Fruit fly (Drosophila melanogaster) whole organism, pupa: Measurements from ENCODE around the gene CG14915.

Experiments used
- CG10348 ChIP-seq: fragments of 200-800 bp; sonication (Bioruptor generic); IDR thresholded peaks from 2 replicates; pipeline ENCODE4 v1.3.6; 2022; ENCODE audit warnings: missing biosample characterization, missing genetic modification characterization
- CG12605 ChIP-seq: fragments of 200-800 bp; sonication (Bioruptor generic); IDR thresholded peaks from 2 replicates; pipeline ENCODE4 v1.3.6; 2022; ENCODE audit warnings: missing biosample characterization, missing genetic modification characterization
- CG13204 ChIP-seq: fragments of 200-800 bp; sonication (Bioruptor generic); optimal IDR thresholded peaks from 2 replicates; lab custom pipeline; 2018; ENCODE audit warnings: missing biosample characterization, mild to moderate bottlenecking, missing genetic modification characterization, moderate library complexity
- CG14655 ChIP-seq: fragments of 200-800 bp; sonication (Bioruptor generic); optimal IDR thresholded peaks from 3 replicates; lab custom pipeline; 2017; ENCODE audit warnings: mild to moderate bottlenecking, missing biosample characterization, missing genetic modification reagents, missing genetic modification characterization
- CG15710 ChIP-seq: fragments of 200-800 bp; sonication (Bioruptor generic); optimal IDR thresholded peaks from 2 replicates; lab custom pipeline; 2018; ENCODE audit warnings: missing biosample characterization, mild to moderate bottlenecking, missing genetic modification characterization, moderate library complexity
- CG17806 ChIP-seq: fragments of 200-800 bp; sonication (Bioruptor generic); optimal IDR thresholded peaks from 2 replicates; lab custom pipeline; 2018; ENCODE audit warnings: missing biosample characterization, mild to moderate bottlenecking, missing genetic modification characterization, moderate library complexity
- CG32121 ChIP-seq: fragments of 200-800 bp; sonication (Bioruptor generic); IDR thresholded peaks from 2 replicates; pipeline ENCODE4 v1.3.6; 2022; ENCODE audit warnings: missing biosample characterization, missing genetic modification characterization
- CG34367 ChIP-seq: fragments of 200-800 bp; sonication (Bioruptor generic); optimal IDR thresholded peaks from 2 replicates; lab custom pipeline; 2018; ENCODE audit warnings: missing biosample characterization, mild to moderate bottlenecking, missing genetic modification characterization
- CG4496 ChIP-seq: fragments of 200-800 bp; sonication (Bioruptor generic); IDR thresholded peaks from 3 replicates; pipeline ENCODE4 v1.3.6; 2022; ENCODE audit warnings: missing biosample characterization, missing genetic modification characterization
- CG8159 ChIP-seq: fragments of 200-800 bp; sonication (Bioruptor generic); optimal IDR thresholded peaks from 3 replicates; lab custom pipeline; 2018; ENCODE audit warnings: missing biosample characterization, mild to moderate bottlenecking, missing genetic modification characterization, moderate library complexity
- CG8301 ChIP-seq: fragments of 200-800 bp; sonication (Bioruptor generic); optimal IDR thresholded peaks from 2 replicates; lab custom pipeline; 2018; ENCODE audit warnings: missing biosample characterization, mild to moderate bottlenecking, missing genetic modification characterization
- CG9948 ChIP-seq: fragments of 200-800 bp; sonication (Bioruptor generic); optimal IDR thresholded peaks from 2 replicates; lab custom pipeline; 2018; ENCODE audit warnings: missing biosample characterization, mild to moderate bottlenecking, missing genetic modification characterization, moderate library complexity
- D1 ChIP-seq: fragments of 200-800 bp; sonication (Bioruptor generic); optimal IDR thresholded peaks from 2 replicates; lab custom pipeline; 2018; ENCODE audit warnings: missing biosample characterization, mild to moderate bottlenecking, missing genetic modification characterization, moderate library complexity
- EcR ChIP-seq: fragments of 200-800 bp; sonication (Bioruptor generic); optimal IDR thresholded peaks from 3 replicates; lab custom pipeline; 2019; ENCODE audit warnings: missing biosample characterization, missing genetic modification characterization, mild to moderate bottlenecking, moderate library complexity, missing genetic modification reagents
- Ets98B ChIP-seq: fragments of 200-800 bp; sonication (Bioruptor generic); IDR thresholded peaks from 2 replicates; pipeline ENCODE4 v1.3.6; 2022; ENCODE audit warnings: missing biosample characterization, missing genetic modification characterization
- Pif1A ChIP-seq: fragments of 200-800 bp; sonication (Bioruptor generic); optimal IDR thresholded peaks from 3 replicates; lab custom pipeline; 2016; ENCODE audit warnings: missing biosample characterization, missing genetic modification characterization
- Pif1B ChIP-seq: fragments of 200-800 bp; sonication (Bioruptor generic); optimal IDR thresholded peaks from 3 replicates; lab custom pipeline; 2016; ENCODE audit warnings: missing biosample characterization, missing genetic modification characterization
- Snoo ChIP-seq: fragments of 200-800 bp; sonication (Bioruptor generic); optimal IDR thresholded peaks from 3 replicates; lab custom pipeline; 2017; ENCODE audit warnings: missing biosample characterization, mild to moderate bottlenecking, missing genetic modification characterization, inconsistent platforms
- fd96Ca ChIP-seq: fragments of 200-800 bp; sonication (Bioruptor generic); IDR thresholded peaks from 3 replicates; pipeline ENCODE4 v1.3.6; 2022; ENCODE audit warnings: missing biosample characterization, missing genetic modification characterization
- gl ChIP-seq: fragments of 200-800 bp; sonication (Bioruptor generic); optimal IDR thresholded peaks from 2 replicates; lab custom pipeline; 2018; ENCODE audit warnings: missing biosample characterization, mild to moderate bottlenecking, missing genetic modification characterization
- rn ChIP-seq: fragments of 200-800 bp; sonication (Bioruptor generic); IDR thresholded peaks from 2 replicates; pipeline ENCODE4 v1.3.6; 2022; ENCODE audit warnings: missing biosample characterization, missing genetic modification characterization

CG14915 gene

dm6 chr2L:11027825-11028496 lies 42.9 kb upstream of the CG14915 start:
- TF ChIP-seq EcR (GFP tag; lab: Kevin White, UChicago) (peak; percentile 92), Snoo (tag; lab: Kevin White, UChicago) (no peak), Ets98B (GFP tag; lab: Robert Waterston, UW) (no peak), CG8159 (tag; lab: Kevin White, UChicago) (no peak), CG8301 (tag; lab: Kevin White, UChicago) (no peak), CG10348 (GFP tag; lab: Robert Waterston, UW) (no peak)

- TF ChIP-seq Pif1A: peak; percentile 36
- peak; percentile 58 for TF ChIP-seq CG14655
- TF ChIP-seq CG12605 (GFP tag; lab: Robert Waterston, UW): peak; percentile 88
- peak; percentile 6 for TF ChIP-seq CG9948 (tag; lab: Kevin White, UChicago)
- peak; percentile 38 for TF ChIP-seq gl (tag; lab: Kevin White, UChicago)
- peak; percentile 21 for TF ChIP-seq CG32121
- TF ChIP-seq EcR (GFP tag; lab: Kevin White, UChicago): no peak
- no peak for TF ChIP-seq Snoo (tag; lab: Kevin White, UChicago)
- no peak for TF ChIP-seq CG10348 (GFP tag; lab: Robert Waterston, UW)
- no peak for TF ChIP-seq CG15710 (tag; lab: Kevin White, UChicago)
- TF ChIP-seq Pif1B: no peak
- peak; percentile 60; the same call in 1 of the 2 replicates for TF ChIP-seq Ets98B (GFP tag; lab: Robert Waterston, UW)
- peak; percentile 74 for TF ChIP-seq CG13204
- no peak for TF ChIP-seq CG8159 (tag; lab: Kevin White, UChicago)
- TF ChIP-seq CG17806: no peak
- TF ChIP-seq CG34367 (tag; lab: Kevin White, UChicago): no peak
- TF ChIP-seq CG4496 (GFP tag; lab: Robert Waterston, UW): peak; percentile 74; the same call in 2 of the 3 replicates
- TF ChIP-seq rn (GFP tag; lab: Robert Waterston, UW): peak; percentile 21; the same call in 1 of the 2 replicates
- TF ChIP-seq D1: no peak
- peak; percentile 16; the same call in 1 of the 3 replicates for TF ChIP-seq fd96Ca (GFP tag; lab: Robert Waterston, UW)
- TF ChIP-seq CG8301 (tag; lab: Kevin White, UChicago): no peak
These were observed 38.4 kb upstream of the CG14915 start for dm6 chr2L:11032285-11032970.

DNA sequence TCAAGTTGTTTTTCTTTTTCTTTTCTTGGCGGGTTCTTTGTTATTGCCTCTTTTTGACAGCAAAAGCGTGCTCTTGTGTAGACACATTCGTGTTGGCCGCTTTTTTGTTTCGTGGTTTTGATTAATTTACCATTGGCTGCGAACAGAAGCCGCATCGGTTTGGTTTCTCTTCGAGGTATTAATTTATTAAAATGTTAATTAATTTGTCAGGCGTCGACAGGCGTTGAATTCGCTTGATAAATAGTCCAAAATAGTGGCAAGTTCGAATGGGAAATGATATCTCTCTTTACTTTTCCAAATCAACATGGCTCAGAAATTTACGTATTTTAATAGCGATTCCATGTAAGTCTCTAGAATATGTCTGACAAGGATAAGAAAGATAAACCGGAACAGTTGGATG lies 36.3 kb upstream of the CG14915 start, which contains the start of gene CG18666:
Gene CG18666 (plus strand): TSS at position 301 of the 400 bp plus-strand sequence.
- TF ChIP-seq EcR (GFP tag; lab: Kevin White, UChicago) (no peak), rn (GFP tag; lab: Robert Waterston, UW) (no peak), CG32121 (no peak), Snoo (tag; lab: Kevin White, UChicago) (no peak), CG8159 (tag; lab: Kevin White, UChicago) (no peak)

DNA sequence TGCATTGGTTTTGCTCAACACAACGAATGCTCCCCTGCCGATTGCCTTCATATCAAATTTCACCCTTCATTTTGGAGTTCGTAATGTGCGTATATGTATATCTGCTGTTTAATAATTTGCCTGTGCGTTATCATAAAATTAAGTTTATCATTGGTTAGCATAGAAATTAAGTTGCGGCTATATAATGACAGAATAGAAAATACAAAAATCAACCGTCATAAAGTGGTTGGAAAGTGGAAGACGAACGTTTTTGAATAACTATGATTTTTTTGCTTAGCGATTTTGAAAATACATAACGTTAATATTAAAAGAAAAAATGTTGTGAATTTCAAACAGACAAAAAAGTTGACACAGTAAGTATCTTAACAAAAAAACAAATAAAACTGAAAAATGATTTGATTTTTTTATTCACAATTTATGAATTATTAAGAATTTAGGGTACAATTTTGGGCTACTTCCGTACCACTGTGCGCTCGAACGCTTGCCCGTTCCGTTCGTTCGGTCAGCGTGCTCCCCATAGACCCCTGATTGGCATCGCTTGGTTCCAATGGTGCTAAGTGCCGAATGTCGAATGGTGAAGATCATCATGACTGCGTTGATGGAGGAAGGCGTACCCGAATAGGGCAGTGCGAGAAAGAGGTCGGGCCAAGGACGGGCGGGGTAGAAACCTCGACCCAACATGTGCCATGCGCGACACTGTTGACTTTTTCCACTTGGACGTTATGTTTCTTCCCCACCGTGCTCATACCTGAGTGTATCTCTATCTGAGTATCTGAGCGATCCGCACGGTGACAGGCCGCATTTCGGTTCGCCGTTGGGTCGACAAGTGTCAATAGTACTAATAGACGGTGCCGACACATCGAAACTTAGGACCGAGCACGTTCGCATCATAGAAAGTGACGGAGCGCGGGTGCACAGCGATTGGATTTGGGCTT lies 33.0 kb upstream of the CG14915 start:
- TF ChIP-seq CG14655 (peak; percentile 36), Snoo (tag; lab: Kevin White, UChicago) (no peak), fd96Ca (GFP tag; lab: Robert Waterston, UW) (no peak), EcR (GFP tag; lab: Kevin White, UChicago) (no peak), CG12605 (GFP tag; lab: Robert Waterston, UW) (no peak), Pif1A (peak; percentile 35), CG9948 (tag; lab: Kevin White, UChicago) (peak; percentile 9), CG4496 (GFP tag; lab: Robert Waterston, UW) (no peak; the same call in 2 of the 3 replicates), D1 (no peak), CG15710 (tag; lab: Kevin White, UChicago) (no peak), CG17806 (no peak), CG10348 (GFP tag; lab: Robert Waterston, UW) (no peak), CG34367 (tag; lab: Kevin White, UChicago) (no peak), CG13204 (no peak), CG8159 (tag; lab: Kevin White, UChicago) (no peak), Ets98B (GFP tag; lab: Robert Waterston, UW) (no peak), Pif1B (no peak), CG8301 (tag; lab: Kevin White, UChicago) (no peak), gl (tag; lab: Kevin White, UChicago) (no peak), CG32121 (no peak), rn (GFP tag; lab: Robert Waterston, UW) (no peak)

DNA sequence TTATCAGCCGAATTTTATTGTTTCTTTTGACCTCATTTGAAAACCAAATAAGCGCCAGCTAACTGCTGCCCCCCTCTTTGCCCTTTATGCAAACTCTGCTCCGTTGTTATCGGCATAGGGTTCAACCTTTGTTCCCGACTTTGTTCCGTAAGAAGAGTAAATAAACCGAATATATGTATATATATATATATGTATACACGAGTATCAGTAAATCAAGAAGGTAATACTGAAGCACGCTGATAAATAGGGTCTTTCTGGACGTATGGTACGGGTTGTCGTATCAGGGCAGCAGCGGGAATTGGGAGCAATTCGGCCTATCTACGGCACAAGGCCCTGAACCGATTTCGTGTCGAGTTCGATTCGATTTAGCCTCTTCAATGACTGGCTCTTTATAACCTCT lies 31.9 kb upstream of the CG14915 start:
- TF ChIP-seq CG34367 (tag; lab: Kevin White, UChicago): no peak
- TF ChIP-seq fd96Ca (GFP tag; lab: Robert Waterston, UW): no peak
- TF ChIP-seq CG12605 (GFP tag; lab: Robert Waterston, UW): no peak
- TF ChIP-seq CG13204: no peak
- TF ChIP-seq CG4496 (GFP tag; lab: Robert Waterston, UW): no peak
